Fruit fly (Drosophila melanogaster): ENCODE results near the gene CCT2.
A peak's percentile ranks its signal among the peaks of the same experiment; 100 is the strongest.

Gene CCT2

DNA sequence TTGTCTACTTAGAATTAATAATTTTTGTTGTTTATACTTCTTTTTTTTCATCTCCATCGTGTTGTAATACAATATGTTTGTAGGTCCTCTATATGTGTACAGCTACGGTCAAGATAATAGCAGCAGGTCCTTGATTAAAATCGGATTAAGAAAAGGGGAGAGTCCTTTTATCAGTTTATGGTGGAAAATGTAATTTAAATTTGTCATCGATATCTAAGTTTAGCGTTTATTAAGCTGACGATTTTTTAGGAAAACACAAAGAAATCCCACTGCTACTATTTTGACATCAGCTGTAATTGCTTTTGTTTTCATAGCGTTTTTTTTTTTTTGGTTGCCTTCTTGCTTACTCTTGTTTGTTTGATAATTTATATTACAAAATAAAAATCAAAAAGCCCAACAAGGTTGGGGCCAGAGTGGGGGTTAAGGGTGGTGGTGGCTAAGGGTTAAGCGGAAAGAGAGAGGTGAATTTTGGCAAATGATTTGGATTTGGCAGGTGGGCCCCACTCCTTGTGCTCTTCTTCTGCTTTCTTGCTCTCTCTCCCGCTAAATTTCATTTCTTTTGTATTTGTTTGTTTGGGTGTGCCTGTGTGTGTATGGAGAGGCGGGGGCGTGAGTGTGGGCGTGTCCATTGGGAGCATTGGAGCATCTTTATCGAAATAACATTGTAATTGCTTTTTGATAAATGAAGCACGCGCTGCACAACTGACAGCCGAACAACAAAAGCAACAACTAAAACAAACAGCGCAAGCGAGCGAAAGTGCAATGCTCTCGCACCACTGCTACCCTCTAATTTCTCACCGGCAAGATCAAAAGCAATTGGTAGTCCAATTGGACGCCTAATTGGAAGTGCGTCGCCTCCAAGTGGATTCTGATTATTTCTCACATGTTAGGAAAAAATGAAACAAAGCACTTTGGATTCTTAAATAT is 31.8 kb downstream of the CCT2 start (continued):
- TF ChIP-seq CG11294 (GFP tag; IDR thresholded peaks at IDR 0.05) (no peak), CG10631 (GFP tag; optimal IDR thresholded peaks at IDR 0.05) (peak; percentile 31), CG6276 (GFP tag; optimal IDR thresholded peaks at IDR 0.05) (peak; percentile 23), CG10669 (GFP tag; optimal IDR thresholded peaks at IDR 0.05) (peak; percentile 30), CG6163 (GFP tag; IDR thresholded peaks at IDR 0.05) (peak; percentile 28; the same call in 1 of the 3 replicates), CG9139 (GFP tag; optimal IDR thresholded peaks at IDR 0.05) (no peak), CG8632 (GFP tag; optimal IDR thresholded peaks at IDR 0.05) (no peak), fd59A (GFP tag; optimal IDR thresholded peaks at IDR 0.05) (no peak), eg (GFP tag; IDR thresholded peaks at IDR 0.05) (peak; percentile 50; the same call in 1 of the 3 replicates), Hr39 (GFP tag; optimal IDR thresholded peaks at IDR 0.05) (peak; percentile 45), esn (GFP tag; optimal IDR thresholded peaks at IDR 0.05) (peak; percentile 44), dsx (GFP tag; optimal IDR thresholded peaks at IDR 0.05; ENCODE audit: poor library complexity, severe bottlenecking) (peak; percentile 9), Sox102F (GFP tag; optimal IDR thresholded peaks at IDR 0.05) (peak; percentile 55), Hr4 (GFP tag; optimal IDR thresholded peaks at IDR 0.05) (peak; percentile 46), CG6792 (GFP tag; optimal IDR thresholded peaks at IDR 0.05) (peak; percentile 4), Met (GFP tag; optimal IDR thresholded peaks at IDR 0.05) (peak; percentile 62), CG8319 (GFP tag; optimal IDR thresholded peaks at IDR 0.05) (no peak), CG11902 (GFP tag; optimal IDR thresholded peaks at IDR 0.05) (no peak), lz (GFP tag; optimal IDR thresholded peaks at IDR 0.05) (peak; percentile 35), topi (GFP tag; optimal IDR thresholded peaks at IDR 0.05) (peak; percentile 56), ss (GFP tag; optimal IDR thresholded peaks at IDR 0.05) (no peak), Ets96B (tag; optimal IDR thresholded peaks at IDR 0.05) (peak; percentile 42)

DNA sequence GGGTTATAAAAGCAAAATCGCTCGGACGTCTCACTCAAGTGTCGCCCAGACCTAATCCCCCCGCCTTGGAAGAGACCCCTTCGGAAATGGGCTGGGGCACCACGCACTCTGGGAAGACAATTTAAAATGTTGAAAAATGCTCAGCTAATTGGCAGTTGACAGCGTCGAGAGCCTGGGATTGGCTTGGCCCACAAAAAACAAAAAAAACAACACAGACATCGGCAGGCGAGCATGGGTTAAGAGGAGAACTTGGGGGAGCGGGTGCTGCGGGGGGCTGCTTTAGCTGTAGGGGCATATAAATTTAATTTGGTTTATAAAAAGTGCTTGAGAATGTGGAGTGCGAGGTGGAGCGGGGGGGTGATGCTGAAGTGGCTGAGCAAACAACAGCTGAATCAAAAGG is 33.2 kb downstream of the CCT2 start:
- TF ChIP-seq Eip93F (GFP tag; optimal IDR thresholded peaks at IDR 0.05) (no peak), CG3032 (tag; optimal IDR thresholded peaks at IDR 0.05) (no peak), Eip78C (GFP tag) (peak; percentile 54), ss (GFP tag; optimal IDR thresholded peaks at IDR 0.05) (peak in 1 of 2 experiments; percentile 19)

DNA sequence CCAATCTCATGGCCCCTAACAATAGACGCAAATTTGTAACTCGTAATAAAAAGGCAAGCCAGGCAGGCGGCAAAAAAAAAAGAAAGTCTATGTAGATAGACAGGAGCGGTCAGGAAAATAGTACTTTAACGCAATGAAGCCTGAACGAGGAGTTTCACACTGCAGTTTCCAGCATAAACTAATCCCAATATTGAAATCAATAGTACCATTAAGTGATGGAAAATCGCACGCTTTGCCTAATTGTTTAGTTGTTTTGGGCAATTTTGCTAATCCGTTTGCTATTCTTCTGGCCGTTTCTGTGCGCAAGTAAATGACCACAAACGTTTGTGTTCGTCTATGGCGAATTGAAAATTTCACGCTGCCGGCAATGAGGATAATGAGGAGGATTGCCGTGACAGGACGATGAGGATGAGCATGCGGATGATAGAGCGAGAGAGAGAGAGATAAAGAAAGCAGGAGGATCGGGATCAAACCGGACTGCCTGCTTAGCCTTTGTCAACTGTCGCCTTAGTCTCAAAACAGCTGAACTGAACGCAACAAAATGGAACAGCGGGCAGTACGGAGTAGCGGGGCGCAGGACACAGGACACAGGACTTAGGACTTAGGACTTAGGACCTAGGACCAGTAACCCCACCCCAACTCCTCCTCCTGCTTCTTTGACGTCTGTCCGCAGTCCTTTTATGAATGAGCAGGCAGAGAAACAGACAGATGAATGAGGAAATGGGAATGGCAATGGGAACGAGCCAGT is 38.1 kb downstream of the CCT2 start:
- TF ChIP-seq eg (GFP tag; IDR thresholded peaks at IDR 0.05) = peak; percentile 48; the same call in 1 of the 3 replicates
- peak; percentile 22 for TF ChIP-seq Hr4 (GFP tag; optimal IDR thresholded peaks at IDR 0.05)
- TF ChIP-seq CG10669 (GFP tag; optimal IDR thresholded peaks at IDR 0.05) = no peak
- TF ChIP-seq CG32006 (GFP tag; optimal IDR thresholded peaks at IDR 0.05) = peak; percentile 41
- no peak for TF ChIP-seq Sox15 (GFP tag; optimal IDR thresholded peaks at IDR 0.05)
- peak; percentile 11 for TF ChIP-seq Eip78C (GFP tag)
- peak; percentile 35; the same call in 1 of the 2 replicates for TF ChIP-seq CG15336 (GFP tag; IDR thresholded peaks at IDR 0.05)

DNA sequence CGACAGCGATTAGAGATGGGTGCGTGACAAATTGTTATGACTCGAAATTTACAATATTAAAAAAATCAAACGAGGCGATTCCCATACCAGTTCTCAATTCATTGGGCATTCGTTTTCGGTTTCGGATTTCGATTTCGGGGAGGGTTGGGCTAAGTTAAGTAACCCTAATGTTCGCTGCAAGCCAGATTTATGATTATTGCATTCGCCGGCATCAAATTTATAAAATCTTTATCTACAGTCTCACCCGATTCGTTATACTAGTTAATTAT is 38.6 kb downstream of the CCT2 start:
- TF ChIP-seq pdm3 (GFP tag; optimal IDR thresholded peaks at IDR 0.05) (no peak), CG32006 (GFP tag; optimal IDR thresholded peaks at IDR 0.05) (no peak), CG15336 (GFP tag; IDR thresholded peaks at IDR 0.05) (no peak), CG6792 (GFP tag; optimal IDR thresholded peaks at IDR 0.05) (no peak), CG11294 (GFP tag; IDR thresholded peaks at IDR 0.05) (no peak), salr (GFP tag; optimal IDR thresholded peaks at IDR 0.05) (no peak), lz (GFP tag; optimal IDR thresholded peaks at IDR 0.05) (no peak), CG6854 (GFP tag; optimal IDR thresholded peaks at IDR 0.05) (no peak), CG16779 (tag; optimal IDR thresholded peaks at IDR 0.05) (no peak), Sox15 (GFP tag; optimal IDR thresholded peaks at IDR 0.05) (no peak), topi (GFP tag; optimal IDR thresholded peaks at IDR 0.05) (no peak), svp (GFP tag) (no peak), CG9139 (GFP tag; optimal IDR thresholded peaks at IDR 0.05) (no peak), CG7368 (GFP tag; optimal IDR thresholded peaks at IDR 0.05) (no peak)
